Fruit fly (Drosophila melanogaster): Measurements from ENCODE around the gene CG6834.

The CG6834 gene

dm6 chr3R:11650105-11651039 is 37.6 kb downstream of the CG6834 start, which contains the start of the genes Csk and Elp1 (continued):
- TF ChIP-seq pros (GFP tag; optimal IDR thresholded peaks at IDR 0.05) = no peak
- peak; percentile 96 for TF ChIP-seq CG9797 (GFP tag; optimal IDR thresholded peaks at IDR 0.05)
- TF ChIP-seq ssp (GFP tag; IDR thresholded peaks at IDR 0.05) = 0 out of 2 replicates have a peak, but pooled peaks have one; percentile 12
- peak; percentile 73 for TF ChIP-seq Dek (tag; optimal IDR thresholded peaks at IDR 0.05)
- no peak for TF ChIP-seq gcm (GFP tag; optimal IDR thresholded peaks at IDR 0.05)
- TF ChIP-seq CG5180 (GFP tag; optimal IDR thresholded peaks at IDR 0.05) = no peak
- peak; percentile 25 for TF ChIP-seq Hsf (GFP tag; optimal IDR thresholded peaks at IDR 0.05)
- no peak for TF ChIP-seq Bteb2 (GFP tag; optimal IDR thresholded peaks at IDR 0.05)
- peak; percentile 28 for TF ChIP-seq CG18476 (GFP tag; optimal IDR thresholded peaks at IDR 0.05)
- TF ChIP-seq lilli (GFP tag; optimal IDR thresholded peaks at IDR 0.05) = peak; percentile 55
- TF ChIP-seq vvl (GFP tag; IDR thresholded peaks at IDR 0.05) = peak; percentile 61
- peak in 1 of 3 experiments; percentile 8 for TF ChIP-seq Stat92E (GFP tag; optimal IDR thresholded peaks at IDR 0.05)
- TF ChIP-seq CTCF (GFP tag; optimal IDR thresholded peaks at IDR 0.05) = no peak
- peak; percentile 18 for TF ChIP-seq Sry-δ (GFP tag; optimal IDR thresholded peaks at IDR 0.05)
- no peak for TF ChIP-seq CG6175 (GFP tag; IDR thresholded peaks at IDR 0.05)
- TF ChIP-seq cad (GFP tag; optimal IDR thresholded peaks at IDR 0.05) = no peak
- peak; percentile 30 for TF ChIP-seq CG8388 (GFP tag; optimal IDR thresholded peaks at IDR 0.05)
- peak; percentile 80 for TF ChIP-seq sug (tag; optimal IDR thresholded peaks at IDR 0.05)
- TF ChIP-seq CG4282 (GFP tag; optimal IDR thresholded peaks at IDR 0.05) = no peak
- peak; percentile 66 for TF ChIP-seq bcd (GFP tag; optimal IDR thresholded peaks at IDR 0.05)
- peak; percentile 64 for TF ChIP-seq hkb (optimal IDR thresholded peaks at IDR 0.05)
- TF ChIP-seq hkb (GFP tag; IDR thresholded peaks at IDR 0.05) = no peak
- 0 out of 4 replicates have a peak, but pooled peaks have one; percentile 27 for TF ChIP-seq Gug (GFP tag; IDR thresholded peaks at IDR 0.05)
- TF ChIP-seq eyg (GFP tag; optimal IDR thresholded peaks at IDR 0.05) = no peak
- TF ChIP-seq stwl (tag; optimal IDR thresholded peaks at IDR 0.05) = peak; percentile 97
- peak; percentile 75 for TF ChIP-seq CG30403 (GFP tag; optimal IDR thresholded peaks at IDR 0.05)
- TF ChIP-seq slbo (GFP tag; IDR thresholded peaks at IDR 0.05) = peak; percentile 78
- no peak for TF ChIP-seq ham (GFP tag; IDR thresholded peaks at IDR 0.05)
- TF ChIP-seq schlank (tag; optimal IDR thresholded peaks at IDR 0.05) = no peak
- TF ChIP-seq eve (GFP tag; optimal IDR thresholded peaks at IDR 0.05) = peak in 1 of 2 experiments; percentile 50
- peak; percentile 62 for TF ChIP-seq grn (GFP tag; optimal IDR thresholded peaks at IDR 0.05)
- no peak for TF ChIP-seq slp2 (GFP tag; optimal IDR thresholded peaks at IDR 0.05)
- no peak for TF ChIP-seq D19B (GFP tag; optimal IDR thresholded peaks at IDR 0.05)
- TF ChIP-seq Fer3 (tag; optimal IDR thresholded peaks at IDR 0.05) = peak; percentile 59
- TF ChIP-seq ap (GFP tag; IDR thresholded peaks at IDR 0.05) = no peak
- no peak for TF ChIP-seq fru (optimal IDR thresholded peaks at IDR 0.05)
- TF ChIP-seq CG11696 (GFP tag; IDR thresholded peaks at IDR 0.05) = no peak
- TF ChIP-seq Ssrp (tag; optimal IDR thresholded peaks at IDR 0.05) = peak; percentile 56
- TF ChIP-seq bowl (GFP tag; IDR thresholded peaks at IDR 0.05) = no peak
- peak; percentile 40; the same call in 1 of the 2 replicates for TF ChIP-seq CG11085 (GFP tag; IDR thresholded peaks at IDR 0.05)
- TF ChIP-seq Atf-2 (GFP tag; optimal IDR thresholded peaks at IDR 0.05) = peak; percentile 6
- TF ChIP-seq cwo (GFP tag; optimal IDR thresholded peaks at IDR 0.05) = peak; percentile 61
- TF ChIP-seq ranshi (GFP tag; IDR thresholded peaks at IDR 0.05) = no peak
- no peak for TF ChIP-seq CG2875 (GFP tag; optimal IDR thresholded peaks at IDR 0.05)
- TF ChIP-seq HmgZ (tag; optimal IDR thresholded peaks at IDR 0.05) = peak; percentile 75
- peak; percentile 69 for TF ChIP-seq CG9932 (GFP tag; IDR thresholded peaks at IDR 0.05)
- TF ChIP-seq tgo (GFP tag; IDR thresholded peaks at IDR 0.05) = peak; percentile 50
- peak; percentile 45 for TF ChIP-seq CG17359 (tag; optimal IDR thresholded peaks at IDR 0.05)
- TF ChIP-seq al (GFP tag; IDR thresholded peaks at IDR 0.05) = 0 out of 2 replicates have a peak, but pooled peaks have one; percentile 10
- TF ChIP-seq pum (GFP tag; optimal IDR thresholded peaks at IDR 0.05) = peak; percentile 12
